Fruit fly (Drosophila melanogaster) whole organism, wandering third instar larva: ENCODE measurements around the gene CG44271.

Experiments used
- Abd-B ChIP-seq: fragments of >200 bp; optimal IDR thresholded peaks from 2 replicates; lab custom pipeline; 2017; ENCODE audit warnings: missing biosample characterization, missing genetic modification characterization
- CG32264 ChIP-seq: fragments of 200-800 bp; sonication (Bioruptor generic); optimal IDR thresholded peaks from 2 replicates; lab custom pipeline; 2016; ENCODE audit warnings: missing biosample characterization, missing genetic modification characterization
- CG9705 ChIP-seq: fragments of 200-800 bp; sonication (Bioruptor generic); optimal IDR thresholded peaks from 2 replicates; lab custom pipeline; 2018; ENCODE audit warnings: missing biosample characterization, mild to moderate bottlenecking, missing genetic modification characterization
- CrebA ChIP-seq: fragments of 200-800 bp; sonication (Bioruptor generic); optimal IDR thresholded peaks from 2 replicates; lab custom pipeline; 2016; ENCODE audit warnings: missing biosample characterization, mild to moderate bottlenecking, missing genetic modification characterization, borderline replicate concordance
- Dfd ChIP-seq: fragments of >200 bp; optimal IDR thresholded peaks from 2 replicates; lab custom pipeline; 2017; ENCODE audit warnings: missing biosample characterization, missing genetic modification characterization
- Dif ChIP-seq: fragments of 200-275, 200-300 bp; sonication (Bioruptor generic); optimal IDR thresholded peaks from 2 replicates; lab custom pipeline; 2018; ENCODE audit warnings: missing biosample characterization, missing genetic modification characterization; ENCODE audit not compliant: partially characterized antibody
- GATAd ChIP-seq: sonication (Bioruptor generic); optimal IDR thresholded peaks from 2 replicates; lab custom pipeline; 2016; ENCODE audit warnings: missing biosample characterization, missing genetic modification characterization
- HLH106 ChIP-seq: fragments of 200-800 bp; optimal IDR thresholded peaks from 3 replicates; lab custom pipeline; 2019; ENCODE audit warnings: missing biosample characterization, mild to moderate bottlenecking, missing genetic modification characterization, moderate library complexity
- Hnf4 ChIP-seq: fragments of 200-800 bp; sonication (Bioruptor generic); optimal IDR thresholded peaks from 2 replicates; lab custom pipeline; 2016; ENCODE audit warnings: missing biosample characterization, mild to moderate bottlenecking, missing genetic modification characterization
- Hr78 ChIP-seq: fragments of >200 bp; optimal IDR thresholded peaks from 2 replicates; lab custom pipeline; 2017; ENCODE audit warnings: missing biosample characterization, missing genetic modification characterization
- Hr83 ChIP-seq: fragments of 200-300 bp; sonication (Bioruptor generic); optimal IDR thresholded peaks from 2 replicates; lab custom pipeline; 2016; ENCODE audit warnings: missing biosample characterization, mild to moderate bottlenecking, missing genetic modification characterization, moderate library complexity; ENCODE audit not compliant: poor library complexity, severe bottlenecking
- Mio ChIP-seq: sonication (Bioruptor generic); optimal IDR thresholded peaks from 2 replicates; lab custom pipeline; 2016; ENCODE audit warnings: missing biosample characterization, missing genetic modification characterization
- N ChIP-seq: fragments of >200 bp; optimal IDR thresholded peaks from 2 replicates; lab custom pipeline; 2018; ENCODE audit warnings: missing biosample characterization, missing external identifiers, missing genetic modification characterization
- OdsH ChIP-seq: fragments of 200-800 bp; sonication (Bioruptor generic); optimal IDR thresholded peaks from 2 replicates; lab custom pipeline; 2016; ENCODE audit warnings: missing biosample characterization, mild to moderate bottlenecking, missing genetic modification characterization
- Rel ChIP-seq, 2 experiments: fragments of 200-800 bp; sonication (Bioruptor generic) in 1 of 2; optimal IDR thresholded peaks; 2 replicates in 1 of 2; 3 replicates in 1 of 2; lab custom pipeline; 2016 to 2019; ENCODE audit warnings: mild to moderate bottlenecking in 2 of 2, missing biosample characterization in 2 of 2, missing genetic modification characterization in 2 of 2, moderate library complexity in 1 of 2
- Sp1 ChIP-seq: fragments of 200-800 bp; sonication (Bioruptor generic); optimal IDR thresholded peaks from 3 replicates; lab custom pipeline; 2019; ENCODE audit warnings: missing biosample characterization, mild to moderate bottlenecking, missing genetic modification characterization, moderate library complexity
- Vsx2 ChIP-seq: fragments of 200-300, 225-300 bp; sonication (Bioruptor generic); optimal IDR thresholded peaks from 2 replicates; lab custom pipeline; 2018; ENCODE audit warnings: missing biosample characterization, missing genetic modification characterization; ENCODE audit not compliant: partially characterized antibody
- br ChIP-seq: fragments of 200-800 bp; sonication (Bioruptor generic); optimal IDR thresholded peaks from 2 replicates; lab custom pipeline; 2016; ENCODE audit warnings: missing biosample characterization, missing genetic modification characterization
- brk ChIP-seq: fragments of 200-800 bp; sonication (Bioruptor generic); optimal IDR thresholded peaks from 2 replicates; lab custom pipeline; 2016; ENCODE audit warnings: missing biosample characterization, mild to moderate bottlenecking, missing genetic modification characterization
- dl ChIP-seq, 2 experiments: fragments of 175-275, 200-275 bp in 1 of 2; fragments of 200-275 bp in 1 of 2; sonication (Bioruptor generic); optimal IDR thresholded peaks; lab custom pipeline; 2018; ENCODE audit warnings: mild to moderate bottlenecking in 2 of 2, missing biosample characterization in 2 of 2, missing genetic modification characterization in 2 of 2, moderate library complexity in 2 of 2; ENCODE audit not compliant: partially characterized antibody in 2 of 2, insufficient read depth in 1 of 2
- dmrt93B ChIP-seq: fragments of 200-800 bp; sonication (Bioruptor generic); optimal IDR thresholded peaks from 2 replicates; lab custom pipeline; 2018; ENCODE audit warnings: missing biosample characterization, mild to moderate bottlenecking, missing genetic modification characterization
- dsf ChIP-seq: sonication (Bioruptor generic); optimal IDR thresholded peaks from 2 replicates; lab custom pipeline; 2016; ENCODE audit warnings: missing biosample characterization, missing genetic modification characterization, borderline replicate concordance
- ey ChIP-seq: fragments of 200-800 bp; sonication (Bioruptor generic); optimal IDR thresholded peaks from 2 replicates; lab custom pipeline; 2016; ENCODE audit warnings: missing biosample characterization, missing genetic modification characterization
- foxo ChIP-seq, 2 experiments: fragments of 200-800 bp; sonication (Bioruptor generic); optimal IDR thresholded peaks; 2 replicates in 1 of 2; 3 replicates in 1 of 2; lab custom pipeline; 2016 to 2017; ENCODE audit warnings: missing biosample characterization in 2 of 2, missing genetic modification characterization in 2 of 2
- fru ChIP-seq: fragments of 200-800 bp; sonication (Bioruptor generic); optimal IDR thresholded peaks from 3 replicates; lab custom pipeline; 2016; ENCODE audit warnings: missing biosample characterization, mild to moderate bottlenecking, missing genetic modification characterization
- h ChIP-seq: fragments of 200-800 bp; sonication (Bioruptor generic); optimal IDR thresholded peaks from 3 replicates; lab custom pipeline; 2016; ENCODE audit warnings: missing biosample characterization, mild to moderate bottlenecking, missing genetic modification characterization
- jim ChIP-seq: fragments of 175-275, 200-325 bp; sonication (Bioruptor generic); optimal IDR thresholded peaks from 2 replicates; lab custom pipeline; 2016; ENCODE audit warnings: missing biosample characterization, mild to moderate bottlenecking, missing genetic modification characterization
- lola ChIP-seq: fragments of >200 bp; optimal IDR thresholded peaks from 2 replicates; lab custom pipeline; 2017; ENCODE audit warnings: missing biosample characterization, missing genetic modification characterization
- pan ChIP-seq: fragments of >200 bp; optimal IDR thresholded peaks from 2 replicates; lab custom pipeline; 2017
- psq ChIP-seq: fragments of 200-800 bp; sonication (Bioruptor generic); optimal IDR thresholded peaks from 3 replicates; lab custom pipeline; 2017; ENCODE audit warnings: missing biosample characterization, mild to moderate bottlenecking, missing genetic modification characterization, moderate library complexity
- sage ChIP-seq: fragments of 200-800 bp; sonication (Bioruptor generic); optimal IDR thresholded peaks from 2 replicates; lab custom pipeline; 2016; ENCODE audit warnings: missing biosample characterization, mild to moderate bottlenecking, missing genetic modification characterization
- sv ChIP-seq: fragments of 200-800 bp; sonication (Bioruptor generic); optimal IDR thresholded peaks from 3 replicates; lab custom pipeline; 2016; ENCODE audit warnings: missing biosample characterization, missing genetic modification characterization
- tai ChIP-seq: sonication (Bioruptor generic); optimal IDR thresholded peaks from 2 replicates; lab custom pipeline; 2016; ENCODE audit warnings: missing biosample characterization, missing genetic modification characterization
- usp ChIP-seq: fragments of >200 bp; optimal IDR thresholded peaks from 2 replicates; lab custom pipeline; 2017; ENCODE audit warnings: missing biosample characterization, missing genetic modification characterization
- woc ChIP-seq: sonication (Bioruptor generic); optimal IDR thresholded peaks from 2 replicates; lab custom pipeline; 2016; ENCODE audit warnings: missing biosample characterization, mild to moderate bottlenecking, missing genetic modification characterization

The CG44271 gene

dm6 chr2L:6706368-6706919 is 41.3 kb downstream of the CG44271 start:
- TF ChIP-seq brk, result no peak
- no peak for TF ChIP-seq CG9705 (GFP tag; lab: Kevin White, UChicago)
- TF ChIP-seq jim (GFP tag; lab: Kevin White, UChicago), result no peak
- no peak for TF ChIP-seq GATAd
- TF ChIP-seq dl (GFP tag; optimal IDR thresholded peaks at IDR 0.05; lab: Kevin White, UChicago; ENCODE audit: insufficient read depth in 1 of 2, partially characterized antibody in 2 of 2), result no peak
- TF ChIP-seq br (GFP tag; lab: Kevin White, UChicago), result no peak
- TF ChIP-seq CrebA (GFP tag; lab: Kevin White, UChicago), result no peak
- TF ChIP-seq OdsH (GFP tag; lab: Kevin White, UChicago), result no peak
- TF ChIP-seq dsf (GFP tag; lab: Kevin White, UChicago), result no peak
- TF ChIP-seq Dfd (GFP tag; lab: Kevin White, UChicago), result no peak
- no peak for TF ChIP-seq psq (GFP tag; lab: Kevin White, UChicago)
- no peak for TF ChIP-seq Rel (GFP tag; optimal IDR thresholded peaks at IDR 0.05; lab: Kevin White, UChicago)
- no peak for TF ChIP-seq Rel (tag; optimal IDR thresholded peaks at IDR 0.05; lab: Kevin White, UChicago)
- no peak for TF ChIP-seq sv (GFP tag; lab: Kevin White, UChicago)
- TF ChIP-seq Hnf4, result no peak
- no peak for TF ChIP-seq fru (GFP tag; lab: Kevin White, UChicago)
- TF ChIP-seq, all 38 proteins: peak for 0

- TF ChIP-seq Hr78 (GFP tag; lab: Kevin White, UChicago), result no peak
- TF ChIP-seq ey, result no peak
- no peak for TF ChIP-seq Vsx2 (GFP tag; lab: Kevin White, UChicago)
- no peak for TF ChIP-seq Mio (GFP tag; lab: Kevin White, UChicago)
- TF ChIP-seq HLH106 (tag; lab: Kevin White, UChicago), result no peak
- no peak for TF ChIP-seq Dfd (GFP tag; lab: Kevin White, UChicago)
- no peak for TF ChIP-seq psq (GFP tag; lab: Kevin White, UChicago)
- TF ChIP-seq Abd-B (GFP tag; lab: Kevin White, UChicago), result no peak
- no peak for TF ChIP-seq CG9705 (GFP tag; lab: Kevin White, UChicago)
- TF ChIP-seq fru (GFP tag; lab: Kevin White, UChicago), result no peak
- no peak for TF ChIP-seq pan (lab: Kevin White, UChicago)
- TF ChIP-seq dsf (GFP tag; lab: Kevin White, UChicago), result no peak
- TF ChIP-seq Hnf4, result no peak
Observed at dm6 chr2L:6705081-6705480, 42.6 kb downstream of the CG44271 start.

- TF ChIP-seq fru (GFP tag; lab: Kevin White, UChicago) (peak; percentile 16), pan (lab: Kevin White, UChicago) (no peak), foxo (GFP tag; optimal IDR thresholded peaks at IDR 0.05; lab: Kevin White, UChicago) (peak in 1 of 2 experiments; percentile 5), Sp1 (GFP tag; lab: Kevin White, UChicago) (no peak), Hr83 (GFP tag; lab: Kevin White, UChicago) (no peak), dmrt93B (GFP tag; lab: Kevin White, UChicago) (no peak), Hr78 (GFP tag; lab: Kevin White, UChicago) (no peak), brk (no peak), h (peak; percentile 5), GATAd (no peak)
Observed at dm6 chr2L:6701409-6702199, 46.1 kb downstream of the CG44271 start.

dm6 chr2L:6700742-6701141 is 47.0 kb downstream of the CG44271 start:
- TF ChIP-seq sv (GFP tag; lab: Kevin White, UChicago), result no peak
- no peak for TF ChIP-seq dsf (GFP tag; lab: Kevin White, UChicago)
- no peak for TF ChIP-seq Dfd (GFP tag; lab: Kevin White, UChicago)

- TF ChIP-seq ey (peak; percentile 63), GATAd (no peak), Hr83 (GFP tag; lab: Kevin White, UChicago) (no peak), tai (GFP tag; lab: Kevin White, UChicago) (no peak), OdsH (GFP tag; lab: Kevin White, UChicago) (peak; percentile 60), brk (no peak), h (peak; percentile 63), CG9705 (GFP tag; lab: Kevin White, UChicago) (no peak), br (GFP tag; lab: Kevin White, UChicago) (peak; percentile 70), lola (GFP tag; lab: Kevin White, UChicago) (no peak), sage (GFP tag; lab: Kevin White, UChicago) (no peak), CG32264 (peak; percentile 14), fru (GFP tag; lab: Kevin White, UChicago) (peak; percentile 71), Sp1 (GFP tag; lab: Kevin White, UChicago) (peak; percentile 52), Dif (GFP tag; lab: Kevin White, UChicago) (no peak), Hnf4 (peak; percentile 48), foxo (GFP tag; optimal IDR thresholded peaks at IDR 0.05; lab: Kevin White, UChicago) (peak in 1 of 2 experiments; percentile 59), dmrt93B (GFP tag; lab: Kevin White, UChicago) (peak; percentile 31), psq (GFP tag; lab: Kevin White, UChicago) (peak; percentile 51), CrebA (GFP tag; lab: Kevin White, UChicago) (no peak), HLH106 (tag; lab: Kevin White, UChicago) (peak; percentile 68), N (no peak), woc (GFP tag; lab: Kevin White, UChicago) (no peak), usp (no peak)
Observed at dm6 chr2L:6698387-6698786, 49.3 kb downstream of the CG44271 start.
